Worm (Caenorhabditis elegans): Measurements from ENCODE around the gene D1046.4.

DNA sequence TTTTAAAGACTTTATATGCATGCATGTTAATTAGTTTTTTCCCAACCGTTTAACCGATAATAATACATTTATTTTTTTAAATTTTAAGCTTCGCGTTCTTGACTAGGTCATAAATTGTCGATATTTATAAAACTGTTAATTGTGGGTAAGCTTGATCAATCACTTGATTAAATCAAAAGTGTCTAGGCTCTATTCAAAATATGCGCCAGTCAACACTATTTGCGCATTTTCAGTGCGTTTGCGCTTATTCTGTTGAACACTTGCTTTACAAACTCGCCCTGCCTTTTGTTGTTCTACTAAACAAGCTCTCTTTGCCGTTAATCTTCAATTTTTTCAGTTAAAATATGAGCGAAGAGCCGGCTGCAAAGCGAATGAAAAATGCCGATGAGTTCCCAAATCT, 42.5 kb upstream of the D1046.4 start, which contains the start of gene spr-2:
- TF ChIP-seq him-1 (tag; optimal IDR thresholded peaks at IDR 0.05) (no peak), dao-5 (tag; optimal IDR thresholded peaks at IDR 0.05) (no peak), W03F9.2 (tag; optimal IDR thresholded peaks at IDR 0.05) (peak; percentile 56)
